Worm (Caenorhabditis elegans) whole organism, L3 larva: ENCODE results near the gene hrg-7.

ENCODE experiments used
- ZK546.5 ChIP-seq: sonication (generic microtip); optimal IDR thresholded peaks from 2 replicates; lab custom pipeline; 2017; ENCODE audit warnings: missing biosample characterization, missing genetic modification characterization
- daf-12 ChIP-seq: fragments of 150-350 bp; optimal IDR thresholded peaks from 2 replicates; lab custom pipeline; 2014; ENCODE audit warnings: missing biosample characterization, missing genetic modification reagents, missing genetic modification characterization
- egl-27 ChIP-seq: sonication (generic microtip); optimal IDR thresholded peaks from 4 replicates; lab custom pipeline; 2017; ENCODE audit warnings: missing biosample characterization, missing genetic modification reagents, missing genetic modification characterization
- eor-1 ChIP-seq, 2 experiments: fragments of 150-350 bp; optimal IDR thresholded peaks; 2 replicates each; lab custom pipeline; 2014 to 2018; ENCODE audit warnings: missing biosample characterization in 2 of 2, missing genetic modification characterization in 2 of 2
- nfya-1 ChIP-seq: sonication (generic microtip); optimal IDR thresholded peaks from 2 replicates; lab custom pipeline; 2017; ENCODE audit warnings: missing genetic modification characterization, mild to moderate bottlenecking, missing compliant biosample characterization, antibody characterized with exemption, moderate library complexity; ENCODE audit not compliant: insufficient read depth
- nhr-237 ChIP-seq: fragments of 150-350 bp; optimal IDR thresholded peaks from 2 replicates; lab custom pipeline; 2014; ENCODE audit warnings: missing biosample characterization, missing genetic modification characterization
- nhr-77 ChIP-seq: fragments of 150-350 bp; optimal IDR thresholded peaks from 2 replicates; lab custom pipeline; 2014; ENCODE audit warnings: missing biosample characterization, missing genetic modification characterization
- pha-4 ChIP-seq: fragments of 150-350 bp; optimal IDR thresholded peaks from 2 replicates; lab custom pipeline; 2014; ENCODE audit warnings: missing biosample characterization, missing genetic modification reagents, missing genetic modification characterization
- pqm-1 ChIP-seq: fragments of 150-350 bp; optimal IDR thresholded peaks from 2 replicates; lab custom pipeline; 2017; ENCODE audit warnings: missing biosample characterization, missing genetic modification characterization, inconsistent platforms
- sea-2 ChIP-seq: fragments of 150-350 bp; sonication (generic microtip); optimal IDR thresholded peaks from 4 replicates; lab custom pipeline; 2014; ENCODE audit warnings: missing biosample characterization, missing genetic modification reagents, missing genetic modification characterization
- skn-1 ChIP-seq: fragments of 150-350 bp; optimal IDR thresholded peaks from 2 replicates; lab custom pipeline; 2014; ENCODE audit warnings: missing biosample characterization, missing genetic modification characterization
- snpc-4 ChIP-seq: fragments of 150-350 bp; optimal IDR thresholded peaks from 2 replicates; lab custom pipeline; 2014; ENCODE audit warnings: missing biosample characterization, missing genetic modification characterization
- zag-1 ChIP-seq: fragments of 150-350 bp; optimal IDR thresholded peaks from 2 replicates; lab custom pipeline; 2014; ENCODE audit warnings: missing biosample characterization, missing genetic modification characterization

DNA sequence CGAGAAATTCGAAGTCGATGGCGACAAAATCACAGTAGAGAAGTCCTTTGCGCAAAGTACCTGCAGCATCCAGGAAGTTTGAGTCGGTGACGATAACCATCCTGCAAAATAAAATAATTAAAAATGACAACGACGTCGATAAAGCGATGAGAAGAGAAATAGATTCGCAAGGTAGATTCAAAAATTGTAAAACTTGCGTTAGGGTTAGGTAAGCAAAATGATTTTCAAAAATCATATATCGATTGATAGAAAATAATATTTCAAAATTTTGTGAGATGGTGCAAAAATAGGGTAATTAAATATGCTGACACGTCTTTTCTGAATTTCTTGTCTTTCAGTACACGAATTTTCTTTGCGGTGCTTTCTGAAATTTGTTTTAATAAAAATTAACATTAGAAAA, 46.7 kb upstream of the hrg-7 start, which contains the start of gene parn-1:
- TF ChIP-seq eor-1 (tag; optimal IDR thresholded peaks at IDR 0.05; lab: Kevin White, UChicago) (no peak), nhr-77 (no peak), ZK546.5 (tag; lab: Kevin White, UChicago) (no peak), snpc-4 (tag; lab: Kevin White, UChicago) (no peak), egl-27 (tag; lab: Kevin White, UChicago) (no peak), nfya-1 (tag; lab: Kevin White, UChicago) (no peak), pha-4 (tag; lab: Kevin White, UChicago) (no peak), nhr-237 (tag; lab: Kevin White, UChicago) (no peak), sea-2 (no peak), skn-1 (tag; lab: Kevin White, UChicago) (no peak), zag-1 (tag; lab: Kevin White, UChicago) (no peak), daf-12 (no peak), pqm-1 (tag; lab: Kevin White, UChicago) (no peak)
